Fruit fly (Drosophila melanogaster): ENCODE data around the gene CG15771.
A peak's percentile ranks its signal among the peaks of the same experiment; 100 is the strongest.

CG15771 gene

dm6 chrX:5754837-5755828 lies at the start of gene CG15771, which contains the start of gene lin-52:
CG15771 (plus strand) TSS chrX:5755574.
lin-52 (minus strand) TSS chrX:5754958.
- peak; percentile 60 to 68 for TF ChIP-seq dl (GFP tag; optimal IDR thresholded peaks at IDR 0.05; ENCODE audit: insufficient read depth in 1 of 2, partially characterized antibody in 2 of 2)
- peak; percentile 91 for TF ChIP-seq jim (GFP tag; optimal IDR thresholded peaks at IDR 0.05)
- peak; percentile 91 for TF ChIP-seq br (GFP tag; optimal IDR thresholded peaks at IDR 0.05)
- TF ChIP-seq lola (GFP tag; optimal IDR thresholded peaks at IDR 0.05) = no peak
- TF ChIP-seq woc (GFP tag; optimal IDR thresholded peaks at IDR 0.05) = peak; percentile 92
- peak; percentile 77 for TF ChIP-seq Hnf4 (GFP tag; optimal IDR thresholded peaks at IDR 0.05)
- peak; percentile 97 for TF ChIP-seq Sp1 (GFP tag; optimal IDR thresholded peaks at IDR 0.05)
- peak; percentile 97 for TF ChIP-seq HLH106 (tag; optimal IDR thresholded peaks at IDR 0.05)
- TF ChIP-seq Jra (GFP tag; optimal IDR thresholded peaks at IDR 0.05) = peak; percentile 81
- TF ChIP-seq Rel (GFP tag; optimal IDR thresholded peaks at IDR 0.05) = peak; percentile 95
- peak; percentile 85 for TF ChIP-seq Rel (tag; optimal IDR thresholded peaks at IDR 0.05)
- peak; percentile 80 for TF ChIP-seq Dif (GFP tag; optimal IDR thresholded peaks at IDR 0.05; ENCODE audit: partially characterized antibody)
- TF ChIP-seq rgr (GFP tag; optimal IDR thresholded peaks at IDR 0.05) = peak; percentile 93
- TF ChIP-seq fru (GFP tag; optimal IDR thresholded peaks at IDR 0.05) = peak; percentile 99
- TF ChIP-seq brk (GFP tag; optimal IDR thresholded peaks at IDR 0.05) = peak; percentile 87
- TF ChIP-seq Hr83 (GFP tag; optimal IDR thresholded peaks at IDR 0.05; ENCODE audit: poor library complexity, severe bottlenecking) = peak; percentile 95
- TF ChIP-seq tai (GFP tag; optimal IDR thresholded peaks at IDR 0.05) = no peak
- peak; percentile 37 for TF ChIP-seq dsf (GFP tag; optimal IDR thresholded peaks at IDR 0.05; ENCODE audit: borderline replicate concordance)
- TF ChIP-seq ey (GFP tag; optimal IDR thresholded peaks at IDR 0.05) = peak; percentile 93
- TF ChIP-seq psq (GFP tag; optimal IDR thresholded peaks at IDR 0.05) = peak; percentile 96
- peak; percentile 96 for TF ChIP-seq dmrt93B (GFP tag; optimal IDR thresholded peaks at IDR 0.05)
- TF ChIP-seq Dfd (GFP tag; optimal IDR thresholded peaks at IDR 0.05) = no peak
- no peak for TF ChIP-seq CrebA (GFP tag; optimal IDR thresholded peaks at IDR 0.05; ENCODE audit: borderline replicate concordance)
- peak; percentile 31 for TF ChIP-seq Mio (GFP tag; optimal IDR thresholded peaks at IDR 0.05)
- TF ChIP-seq h (GFP tag; optimal IDR thresholded peaks at IDR 0.05) = peak; percentile 99
- TF ChIP-seq CG9705 (GFP tag; optimal IDR thresholded peaks at IDR 0.05) = peak; percentile 95
- no peak for TF ChIP-seq Vsx2 (GFP tag; optimal IDR thresholded peaks at IDR 0.05; ENCODE audit: partially characterized antibody)
- peak; percentile 48 for TF ChIP-seq Myc (optimal IDR thresholded peaks at IDR 0.05)
- TF ChIP-seq usp (GFP tag; optimal IDR thresholded peaks at IDR 0.05) = no peak
- TF ChIP-seq foxo (GFP tag; optimal IDR thresholded peaks at IDR 0.05) = peak in 1 of 2 experiments; percentile 96
- TF ChIP-seq CG32264 (GFP tag; optimal IDR thresholded peaks at IDR 0.05) = peak; percentile 59
- no peak for TF ChIP-seq Abd-B (GFP tag; optimal IDR thresholded peaks at IDR 0.05)
- TF ChIP-seq GATAd (GFP tag; optimal IDR thresholded peaks at IDR 0.05) = peak; percentile 58
- TF ChIP-seq sage (GFP tag; optimal IDR thresholded peaks at IDR 0.05) = peak; percentile 90
- TF ChIP-seq Hr78 (GFP tag; optimal IDR thresholded peaks at IDR 0.05) = no peak
- no peak for TF ChIP-seq pan (optimal IDR thresholded peaks at IDR 0.05)
- TF ChIP-seq N (GFP tag; optimal IDR thresholded peaks at IDR 0.05) = no peak
- TF ChIP-seq sv (GFP tag; optimal IDR thresholded peaks at IDR 0.05) = peak; percentile 89
- peak; percentile 93 for TF ChIP-seq OdsH (GFP tag; optimal IDR thresholded peaks at IDR 0.05)

DNA sequence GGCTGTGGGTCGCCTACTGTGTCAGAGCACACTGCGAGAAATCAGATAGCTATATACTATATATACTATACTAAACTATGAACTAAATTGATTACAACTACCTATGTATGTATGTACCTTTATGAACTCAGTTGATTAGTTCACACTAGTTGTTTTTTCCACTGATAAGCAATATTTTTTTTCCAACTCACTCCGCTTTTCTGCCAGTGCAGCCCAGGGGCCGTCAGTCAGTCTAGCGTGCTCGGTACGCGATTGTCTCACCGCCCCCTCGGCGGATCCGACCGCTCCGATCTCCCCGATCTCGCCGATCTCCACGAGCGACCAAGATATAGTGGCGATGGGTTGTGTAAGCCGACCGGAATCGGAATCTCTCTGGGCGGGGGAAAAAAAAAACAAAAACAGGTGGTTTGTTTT lies 49.5 kb upstream of the CG15771 start:
- TF ChIP-seq rgr (GFP tag; optimal IDR thresholded peaks at IDR 0.05) (no peak), Abd-B (GFP tag; optimal IDR thresholded peaks at IDR 0.05) (no peak), h (GFP tag; optimal IDR thresholded peaks at IDR 0.05) (peak; percentile 53), ey (GFP tag; optimal IDR thresholded peaks at IDR 0.05) (peak; percentile 8), CG9705 (GFP tag; optimal IDR thresholded peaks at IDR 0.05) (no peak), brk (GFP tag; optimal IDR thresholded peaks at IDR 0.05) (no peak), GATAd (GFP tag; optimal IDR thresholded peaks at IDR 0.05) (no peak), Hnf4 (GFP tag; optimal IDR thresholded peaks at IDR 0.05) (no peak), dl (GFP tag; optimal IDR thresholded peaks at IDR 0.05; ENCODE audit: insufficient read depth in 1 of 2, partially characterized antibody in 2 of 2) (no peak), Dfd (GFP tag; optimal IDR thresholded peaks at IDR 0.05) (no peak), Hr83 (GFP tag; optimal IDR thresholded peaks at IDR 0.05; ENCODE audit: poor library complexity, severe bottlenecking) (no peak), sv (GFP tag; optimal IDR thresholded peaks at IDR 0.05) (peak; percentile 67), lola (GFP tag; optimal IDR thresholded peaks at IDR 0.05) (no peak), foxo (GFP tag; optimal IDR thresholded peaks at IDR 0.05) (peak in 1 of 2 experiments; percentile 40), jim (GFP tag; optimal IDR thresholded peaks at IDR 0.05) (no peak), HLH106 (tag; optimal IDR thresholded peaks at IDR 0.05) (peak; percentile 4), psq (GFP tag; optimal IDR thresholded peaks at IDR 0.05) (no peak), dsf (GFP tag; optimal IDR thresholded peaks at IDR 0.05; ENCODE audit: borderline replicate concordance) (no peak), Rel (GFP tag; optimal IDR thresholded peaks at IDR 0.05) (no peak), Rel (tag; optimal IDR thresholded peaks at IDR 0.05) (no peak), Sp1 (GFP tag; optimal IDR thresholded peaks at IDR 0.05) (no peak)

Measured in whole organism, wandering third instar larva.